Worm (Caenorhabditis elegans) whole organism, L4 larva: ENCODE measurements around the gene K09D9.14.

Experiments used
- F10B5.3 ChIP-seq: sonication (generic microtip); optimal IDR thresholded peaks from 2 replicates; lab custom pipeline; 2016; ENCODE audit warnings: mild to moderate bottlenecking, missing genetic modification characterization, missing compliant biosample characterization
- F26F4.8 ChIP-seq: fragments of 200-800 bp; sonication (Bioruptor generic); conservative IDR thresholded peaks from 2 replicates; pipeline ENCODE4 v1.3.6; 2022; ENCODE audit warnings: missing genetic modification characterization, missing compliant biosample characterization
- F37D6.2 ChIP-seq: sonication (generic microtip); optimal IDR thresholded peaks from 2 replicates; lab custom pipeline; 2016; ENCODE audit warnings: mild to moderate bottlenecking, missing genetic modification characterization, missing compliant biosample characterization
- Y105C5A.15 ChIP-seq: fragments of 200-800 bp; sonication (Bioruptor generic); IDR thresholded peaks from 2 replicates; pipeline ENCODE4 v1.3.6; 2022; ENCODE audit warnings: missing genetic modification characterization, missing compliant biosample characterization
- Y75B8A.6 ChIP-seq: fragments of 200-800 bp; sonication (Bioruptor generic); IDR thresholded peaks from 2 replicates; pipeline ENCODE4 v1.3.6; 2022; ENCODE audit warnings: missing genetic modification reagents, missing genetic modification characterization, missing compliant biosample characterization
- ZK546.5 ChIP-seq, 2 experiments: sonication (generic microtip); optimal IDR thresholded peaks; 2 replicates each; lab custom pipeline; 2017; ENCODE audit warnings: missing biosample characterization in 2 of 2, missing genetic modification characterization in 2 of 2
- aha-1 ChIP-seq: fragments of 150-350 bp; peaks from one replicate; lab custom pipeline; 2014; ENCODE audit warnings: missing biosample characterization, missing genetic modification characterization
- aly-2 ChIP-seq: sonication (generic microtip); optimal IDR thresholded peaks from 2 replicates; lab custom pipeline; 2018; ENCODE audit warnings: missing biosample characterization, missing genetic modification characterization
- ama-1 ChIP-seq: fragments of 150-350 bp; optimal IDR thresholded peaks from 2 replicates; lab custom pipeline; 2014; ENCODE audit warnings: inconsistent platforms, mixed read lengths
- ceh-20 ChIP-seq: fragments of 200-800 bp; sonication (Bioruptor generic); IDR thresholded peaks from 2 replicates; pipeline ENCODE4 v1.3.6; 2022; ENCODE audit warnings: missing genetic modification reagents, missing genetic modification characterization, missing compliant biosample characterization
- ceh-28 ChIP-seq: fragments of 150-350 bp; optimal IDR thresholded peaks from 2 replicates; lab custom pipeline; 2014; ENCODE audit warnings: missing biosample characterization, missing genetic modification reagents, missing genetic modification characterization
- ceh-44 ChIP-seq: fragments of 200-800 bp; sonication (Bioruptor generic); IDR thresholded peaks from 2 replicates; pipeline ENCODE4 v1.3.6; 2022; ENCODE audit warnings: missing genetic modification reagents, missing genetic modification characterization, missing compliant biosample characterization
- ctbp-1 ChIP-seq: fragments of 200-800 bp; sonication (Bioruptor generic); IDR thresholded peaks from 2 replicates; pipeline ENCODE4 v1.3.6; 2022; ENCODE audit warnings: missing genetic modification reagents, missing genetic modification characterization, missing compliant biosample characterization
- daf-12 ChIP-seq: fragments of 150-350 bp; optimal IDR thresholded peaks from 2 replicates; lab custom pipeline; 2014; ENCODE audit warnings: missing biosample characterization, missing genetic modification reagents, missing genetic modification characterization
- daf-8 ChIP-seq: fragments of 200-800 bp; sonication (Bioruptor generic); IDR thresholded peaks from 2 replicates; pipeline ENCODE4 v1.3.6; 2022; ENCODE audit warnings: missing genetic modification characterization, missing compliant biosample characterization
- dmd-6 ChIP-seq: fragments of 200-800 bp; sonication (Bioruptor generic); IDR thresholded peaks from 2 replicates; pipeline ENCODE4 v1.3.6; 2022; ENCODE audit warnings: missing genetic modification reagents, missing genetic modification characterization, missing compliant biosample characterization
- dpl-1 ChIP-seq: fragments of 150-350 bp; optimal IDR thresholded peaks from 2 replicates; lab custom pipeline; 2014; ENCODE audit warnings: missing biosample characterization, missing genetic modification reagents, missing genetic modification characterization
- dve-1 ChIP-seq: sonication (generic microtip); optimal IDR thresholded peaks from 2 replicates; lab custom pipeline; 2017; ENCODE audit warnings: antibody characterized with exemption, mild to moderate bottlenecking, missing genetic modification characterization, missing compliant biosample characterization; ENCODE audit not compliant: insufficient read depth
- egl-27 ChIP-seq: sonication (generic microtip); optimal IDR thresholded peaks from 3 replicates; lab custom pipeline; 2017; ENCODE audit warnings: missing biosample characterization, missing genetic modification reagents, missing genetic modification characterization
- egl-43 ChIP-seq: fragments of 200-800 bp; sonication (Bioruptor generic); IDR thresholded peaks from 2 replicates; pipeline ENCODE4 v1.3.6; 2022; ENCODE audit warnings: missing genetic modification reagents, missing genetic modification characterization, missing compliant biosample characterization
- fkh-10 ChIP-seq: fragments of 150-350 bp; optimal IDR thresholded peaks from 2 replicates; lab custom pipeline; 2014; ENCODE audit warnings: missing biosample characterization, missing genetic modification reagents, missing genetic modification characterization
- fos-1 ChIP-seq: fragments of 150-350 bp; optimal IDR thresholded peaks from 2 replicates; lab custom pipeline; 2014; ENCODE audit warnings: missing biosample characterization, missing genetic modification characterization
- jun-1 ChIP-seq: fragments of 150-350 bp; optimal IDR thresholded peaks from 2 replicates; lab custom pipeline; 2014; ENCODE audit warnings: missing biosample characterization, missing genetic modification reagents, missing genetic modification characterization
- lim-7 ChIP-seq: fragments of 200-800 bp; sonication (Bioruptor generic); IDR thresholded peaks from 2 replicates; pipeline ENCODE4 v1.3.6; 2022; ENCODE audit warnings: missing genetic modification characterization, missing compliant biosample characterization
- lin-15B ChIP-seq: fragments of 150-350 bp; sonication (generic microtip); optimal IDR thresholded peaks from 3 replicates; lab custom pipeline; 2014; ENCODE audit warnings: missing biosample characterization, missing genetic modification characterization
- lin-29 ChIP-seq: fragments of 200-800 bp; sonication (Bioruptor generic); IDR thresholded peaks from 2 replicates; pipeline ENCODE4 v1.3.6; 2022; ENCODE audit warnings: missing genetic modification reagents, missing genetic modification characterization, missing compliant biosample characterization
- lir-3 ChIP-seq: sonication (generic microtip); optimal IDR thresholded peaks from 2 replicates; lab custom pipeline; 2016; ENCODE audit warnings: mild to moderate bottlenecking, missing genetic modification characterization, missing compliant biosample characterization
- lsy-2 ChIP-seq, 2 experiments: fragments of 150-350 bp in 1 of 2; sonication (generic microtip) in 1 of 2; optimal IDR thresholded peaks; 2 replicates each; lab custom pipeline; 2014 to 2017; ENCODE audit warnings: missing biosample characterization in 2 of 2, missing genetic modification characterization in 2 of 2
- madf-5 ChIP-seq, 2 experiments: fragments of 200-800 bp; sonication (Bioruptor generic); IDR thresholded peaks; 2 replicates each; pipeline ENCODE4 v1.3.6; 2022; ENCODE audit warnings: missing compliant biosample characterization in 2 of 2, missing genetic modification characterization in 2 of 2
- madf-9 ChIP-seq: fragments of 200-800 bp; sonication (Bioruptor generic); conservative IDR thresholded peaks from 2 replicates; pipeline ENCODE4 v1.3.6; 2022; ENCODE audit warnings: missing genetic modification reagents, missing genetic modification characterization, missing compliant biosample characterization
- mdt-29 ChIP-seq: fragments of 200-800 bp; sonication (Bioruptor generic); IDR thresholded peaks from 2 replicates; pipeline ENCODE4 v1.3.6; 2022; ENCODE audit warnings: missing genetic modification reagents, missing genetic modification characterization, missing compliant biosample characterization
- nhr-11 ChIP-seq: fragments of 150-350 bp; optimal IDR thresholded peaks from 2 replicates; lab custom pipeline; 2014; ENCODE audit warnings: missing biosample characterization, missing genetic modification characterization
- nhr-237 ChIP-seq: sonication (generic microtip); optimal IDR thresholded peaks from 2 replicates; lab custom pipeline; 2017; ENCODE audit warnings: missing biosample characterization, missing genetic modification characterization
- nhr-41 ChIP-seq: fragments of 200-800 bp; sonication (Bioruptor generic); IDR thresholded peaks from 2 replicates; pipeline ENCODE4 v1.3.6; 2022; ENCODE audit warnings: missing genetic modification reagents, missing genetic modification characterization, missing compliant biosample characterization
- nhr-6 ChIP-seq: fragments of 150-350 bp; optimal IDR thresholded peaks from 2 replicates; lab custom pipeline; 2014; ENCODE audit warnings: missing biosample characterization, missing genetic modification characterization
- pha-4 ChIP-seq, 2 experiments: fragments of 150-350 bp in 1 of 2; fragments of 200-800 bp in 1 of 2; sonication (Bioruptor generic) in 1 of 2; IDR thresholded peaks in 1 of 2; optimal IDR thresholded peaks in 1 of 2; 2 replicates each; pipeline versions ENCODE4 v1.3.6 to Lab custom; 2014 to 2022; ENCODE audit warnings: missing genetic modification characterization in 2 of 2, missing genetic modification reagents in 2 of 2, missing biosample characterization in 1 of 2, missing compliant biosample characterization in 1 of 2
- php-3 ChIP-seq: fragments of 200-800 bp; sonication (Bioruptor generic); IDR thresholded peaks from 2 replicates; pipeline ENCODE4 v1.3.6; 2022; ENCODE audit warnings: missing genetic modification reagents, missing genetic modification characterization, missing compliant biosample characterization
- sdz-12 ChIP-seq: fragments of 200-800 bp; sonication (Bioruptor generic); optimal IDR thresholded peaks from 2 replicates; lab custom pipeline; 2018; ENCODE audit warnings: mild to moderate bottlenecking, missing genetic modification characterization, missing compliant biosample characterization
- spr-1 ChIP-seq: sonication (generic microtip); optimal IDR thresholded peaks from 2 replicates; lab custom pipeline; 2016; ENCODE audit warnings: mild to moderate bottlenecking, missing genetic modification characterization, missing compliant biosample characterization
- tag-97 ChIP-seq: fragments of 200-800 bp; sonication (Bioruptor generic); IDR thresholded peaks from 2 replicates; pipeline ENCODE4 v1.3.6; 2022; ENCODE audit warnings: missing genetic modification characterization, missing compliant biosample characterization
- tra-1 ChIP-seq: fragments of 200-800 bp; sonication (Bioruptor generic); IDR thresholded peaks from 2 replicates; pipeline ENCODE4 v1.3.6; 2022; ENCODE audit warnings: missing genetic modification reagents, missing genetic modification characterization, missing compliant biosample characterization
- unc-130 ChIP-seq: sonication (generic microtip); optimal IDR thresholded peaks from 2 replicates; lab custom pipeline; 2016; ENCODE audit warnings: missing genetic modification reagents, missing genetic modification characterization, missing compliant biosample characterization
- unc-62 ChIP-seq, 3 experiments: fragments of 150-350 bp in 1 of 3; sonication (generic microtip); optimal IDR thresholded peaks in 2 of 3; peaks in 1 of 3; 1 replicate in 1 of 3; 2 replicates in 2 of 3; lab custom pipeline; 2014 to 2017; ENCODE audit warnings: missing biosample characterization in 3 of 3, missing genetic modification characterization in 3 of 3, missing genetic modification reagents in 3 of 3, missing genotype in 1 of 3
- zag-1 ChIP-seq: fragments of 150-350 bp; optimal IDR thresholded peaks from 2 replicates; lab custom pipeline; 2014; ENCODE audit warnings: missing biosample characterization, missing genetic modification characterization
- zfp-2 ChIP-seq: sonication (generic microtip); optimal IDR thresholded peaks from 2 replicates; lab custom pipeline; 2016; ENCODE audit warnings: mild to moderate bottlenecking, missing genetic modification characterization, missing compliant biosample characterization
- zip-2 ChIP-seq: fragments of 150-350 bp; optimal IDR thresholded peaks from 2 replicates; lab custom pipeline; 2014; ENCODE audit warnings: missing biosample characterization, missing genetic modification characterization

K09D9.14 gene

ce11 chrV:3981680-3982079 is 40.0 kb downstream of the K09D9.14 start, which contains the start of gene nlp-30:
TSS of gene nlp-30 (plus strand) at chrV:3981980.
- no peak for TF ChIP-seq php-3
- TF ChIP-seq unc-62 (GFP tag; optimal IDR thresholded peaks at IDR 0.05 in 1 of 2; lab: Kevin White, UChicago) = peak in 1 of 2 experiments; percentile 62
- no peak for TF ChIP-seq unc-62 (tag; optimal IDR thresholded peaks at IDR 0.05; lab: Kevin White, UChicago)
- TF ChIP-seq, all 104 proteins: peak for 1

- TF ChIP-seq unc-62 (GFP tag; optimal IDR thresholded peaks at IDR 0.05 in 1 of 2; lab: Kevin White, UChicago) = peak in 1 of 2 experiments; percentile 84
- no peak for TF ChIP-seq unc-62 (tag; optimal IDR thresholded peaks at IDR 0.05; lab: Kevin White, UChicago)
- peak; percentile 98 for TF ChIP-seq aha-1 (tag; lab: Kevin White, UChicago)
- TF ChIP-seq madf-9 = no peak
Observed at ce11 chrV:3980228-3980933, 41.3 kb downstream of the K09D9.14 start.

- TF ChIP-seq Y105C5A.15 (GFP tag; lab: Robert Waterston, UW) (no peak), tra-1 (GFP tag; lab: Robert Waterston, UW) (no peak), fos-1 (tag; lab: Kevin White, UChicago) (no peak), lsy-2 (tag; optimal IDR thresholded peaks at IDR 0.05; lab: Kevin White, UChicago) (no peak), F26F4.8 (no peak), F37D6.2 (no peak), lin-15B (tag; lab: Kevin White, UChicago) (no peak), spr-1 (tag; lab: Kevin White, UChicago) (no peak), ZK546.5 (tag; optimal IDR thresholded peaks at IDR 0.05; lab: Kevin White, UChicago) (no peak), nhr-11 (peak; percentile 15), aly-2 (tag; lab: Kevin White, UChicago) (no peak), zfp-2 (tag; lab: Kevin White, UChicago) (no peak), daf-12 (tag; lab: Kevin White, UChicago) (no peak), nhr-237 (tag; lab: Kevin White, UChicago) (no peak), mdt-29 (no peak), ctbp-1 (no peak), sdz-12 (no peak), egl-27 (tag; lab: Kevin White, UChicago) (no peak), F10B5.3 (tag; lab: Kevin White, UChicago) (no peak), unc-62 (GFP tag; optimal IDR thresholded peaks at IDR 0.05 in 1 of 2; lab: Kevin White, UChicago) (peak in 1 of 2 experiments; percentile 63), unc-62 (tag; optimal IDR thresholded peaks at IDR 0.05; lab: Kevin White, UChicago) (no peak), madf-5 (GFP tag; IDR thresholded peaks at IDR 0.05; lab: Robert Waterston, UW) (no peak), tag-97 (no peak), zag-1 (no peak), ceh-20 (GFP tag; lab: Robert Waterston, UW) (0 out of 2 replicates have a peak, but pooled peaks have one; percentile 14), dpl-1 (GFP tag; lab: Kevin White, UChicago) (no peak), Y75B8A.6 (GFP tag; lab: Robert Waterston, UW) (no peak), unc-130 (GFP tag; lab: Kevin White, UChicago) (no peak), fkh-10 (GFP tag; lab: Kevin White, UChicago) (no peak), nhr-6 (tag; lab: Kevin White, UChicago) (no peak), lin-29 (GFP tag; lab: Robert Waterston, UW) (no peak), jun-1 (no peak), daf-8 (GFP tag; lab: Robert Waterston, UW) (no peak), lir-3 (no peak), egl-43 (GFP tag; lab: Robert Waterston, UW) (no peak), dve-1 (tag; lab: Kevin White, UChicago) (no peak), ceh-28 (tag; lab: Kevin White, UChicago) (no peak), pha-4 (GFP tag; IDR thresholded peaks at IDR 0.05; lab: Robert Waterston, UW) (no peak), pha-4 (tag; optimal IDR thresholded peaks at IDR 0.05; lab: Kevin White, UChicago) (no peak), zip-2 (no peak), nhr-41 (GFP tag; lab: Robert Waterston, UW) (no peak), ceh-44 (GFP tag; lab: Robert Waterston, UW) (no peak), dmd-6 (GFP tag; lab: Robert Waterston, UW) (0 out of 2 replicates have a peak, but pooled peaks have one; percentile 17), lim-7 (no peak), aha-1 (tag; lab: Kevin White, UChicago) (no peak), ama-1 (lab: Kevin White, UChicago) (no peak)
Observed at ce11 chrV:3979819-3980218, 41.9 kb downstream of the K09D9.14 start, which contains the start of gene nlp-31. TSS of gene nlp-31 (plus strand) at chrV:3980055.
